Fruit fly (Drosophila melanogaster): ENCODE results near the gene CG42594.

DNA sequence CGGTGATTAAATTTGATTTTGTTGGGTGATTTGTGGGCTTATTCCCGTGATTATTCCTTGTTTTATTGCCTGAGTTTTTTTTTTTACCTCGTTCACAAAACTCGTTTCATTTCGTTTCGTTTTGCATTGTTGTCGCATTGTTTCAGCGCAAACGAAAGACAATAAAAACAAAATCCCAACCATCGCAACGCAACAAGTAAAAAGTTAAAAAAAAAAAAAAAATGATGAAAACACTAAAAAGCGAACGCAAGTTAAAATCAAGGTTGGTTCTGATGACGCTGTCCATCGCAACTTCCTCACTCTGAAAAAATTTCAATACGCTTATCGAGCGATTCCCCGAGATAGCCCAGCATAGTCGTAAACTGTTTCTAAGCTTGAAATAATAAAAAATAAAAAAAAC, 100.9 kb downstream of the CG42594 start:
- TF ChIP-seq EcR (GFP tag; optimal IDR thresholded peaks at IDR 0.05) (no peak), CG12605 (GFP tag; IDR thresholded peaks at IDR 0.05) (no peak)

Data from whole organism, pupa.